Fruit fly (Drosophila melanogaster): ENCODE data around the gene GABPI.

Gene GABPI

DNA sequence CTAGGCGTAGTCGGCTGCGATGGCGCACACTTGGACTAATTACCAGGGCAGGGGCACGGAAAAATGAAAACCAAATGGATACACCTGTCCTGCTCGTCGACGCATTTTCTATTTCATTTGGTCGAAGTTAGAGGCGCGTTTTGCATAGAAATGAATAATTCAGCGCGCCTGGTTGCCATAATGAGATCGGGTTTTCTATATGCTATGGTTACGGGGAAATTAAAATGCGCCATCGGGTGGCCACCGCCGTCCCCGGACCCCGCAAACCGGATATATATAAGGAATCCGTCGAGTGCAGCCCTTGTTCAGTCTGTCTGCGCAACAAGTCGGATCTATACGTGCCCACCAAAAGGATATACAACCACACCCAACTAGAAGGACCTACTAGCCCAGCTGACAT lies 13.3 kb downstream of the GABPI start, which contains the start of gene FASN2:
Gene FASN2, plus strand, starts transcription at position 301 of the 400 bp plus-strand sequence.
- TF ChIP-seq insv (optimal IDR thresholded peaks at IDR 0.05) (no peak), h (optimal IDR thresholded peaks at IDR 0.05) (no peak), Sin3A (optimal IDR thresholded peaks at IDR 0.05) (no peak), ttk (optimal IDR thresholded peaks at IDR 0.05) (no peak), Myc (optimal IDR thresholded peaks at IDR 0.05) (no peak), psq (optimal IDR thresholded peaks at IDR 0.05) (no peak)

DNA sequence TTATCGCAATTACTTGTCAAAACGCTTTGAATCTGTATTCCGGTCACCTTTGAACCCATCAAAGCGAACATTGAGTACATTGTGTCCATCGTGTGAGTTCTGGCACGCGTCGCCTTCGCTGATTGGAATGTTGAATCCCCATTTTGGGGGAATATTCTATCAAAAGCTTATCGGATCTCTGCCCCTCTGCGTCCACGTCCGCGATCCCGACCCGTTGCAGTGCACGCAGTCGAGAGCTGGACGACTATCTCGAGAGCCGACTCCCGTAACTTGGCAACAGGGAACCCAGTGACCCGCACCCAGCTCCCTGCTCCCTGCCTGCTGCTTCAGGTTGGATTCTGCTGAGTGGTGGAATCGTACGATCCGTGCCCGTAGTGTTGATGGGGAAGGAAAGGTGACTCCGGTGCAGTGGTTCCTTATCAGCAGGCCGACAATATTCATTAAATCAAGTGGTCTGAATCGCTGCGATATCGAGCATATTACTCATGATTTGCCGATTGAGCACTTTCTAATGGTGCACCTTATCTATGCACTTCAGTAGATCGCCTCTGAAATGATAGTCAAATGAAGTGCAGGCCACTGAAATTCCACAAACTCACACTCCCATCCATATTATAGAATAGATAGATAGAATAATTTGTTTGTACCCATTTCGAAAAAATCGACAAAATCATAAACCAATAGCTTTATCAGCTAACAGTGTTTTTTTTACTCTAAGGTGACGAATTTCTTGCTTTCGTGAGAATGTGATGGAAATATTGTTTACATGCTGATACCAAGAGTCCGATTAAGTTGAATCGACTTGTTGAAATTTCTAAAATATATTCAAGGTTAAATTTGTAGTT lies 14.5 kb downstream of the GABPI start:
- TF ChIP-seq Sin3A (optimal IDR thresholded peaks at IDR 0.05) (no peak), h (optimal IDR thresholded peaks at IDR 0.05) (no peak), Myc (optimal IDR thresholded peaks at IDR 0.05) (no peak), insv (optimal IDR thresholded peaks at IDR 0.05) (no peak), ttk (optimal IDR thresholded peaks at IDR 0.05) (no peak), psq (optimal IDR thresholded peaks at IDR 0.05) (no peak)

DNA sequence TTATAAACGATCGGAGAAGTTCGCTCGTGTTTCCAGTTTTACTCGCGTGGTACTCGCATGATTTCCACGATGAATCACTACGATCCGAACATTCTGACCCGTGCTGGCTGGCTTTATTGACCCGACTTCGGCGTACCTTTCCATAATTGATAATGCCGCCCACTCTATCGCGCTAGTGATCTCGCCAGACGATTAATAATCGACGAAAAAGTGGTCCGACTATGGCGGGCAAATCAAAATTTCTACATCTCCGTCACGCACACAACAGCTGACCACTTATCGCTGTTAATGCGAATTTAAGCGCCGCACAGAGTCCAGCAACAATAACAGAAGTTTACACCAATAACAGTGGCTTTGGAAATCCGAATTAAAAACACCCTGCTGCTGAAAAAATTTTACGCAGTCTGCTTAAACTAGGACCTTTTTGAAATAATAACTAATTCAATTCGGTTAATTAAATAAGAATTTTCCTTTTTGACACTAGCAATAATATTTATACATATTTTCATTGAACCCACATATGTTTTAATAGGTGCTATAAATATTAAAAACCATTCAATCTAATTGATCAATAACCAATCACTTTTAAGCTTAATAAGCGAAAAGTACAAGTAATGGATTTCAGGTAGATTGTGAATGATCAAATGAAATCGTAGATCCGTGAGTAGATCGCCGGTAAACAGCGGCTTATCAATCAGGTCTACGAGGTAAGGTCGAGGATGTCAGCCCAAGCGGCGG lies 25.5 kb downstream of the GABPI start:
- TF ChIP-seq Sin3A (optimal IDR thresholded peaks at IDR 0.05) (no peak), Myc (optimal IDR thresholded peaks at IDR 0.05) (no peak), psq (optimal IDR thresholded peaks at IDR 0.05) (no peak), ttk (optimal IDR thresholded peaks at IDR 0.05) (no peak), insv (optimal IDR thresholded peaks at IDR 0.05) (no peak), h (optimal IDR thresholded peaks at IDR 0.05) (no peak)

DNA sequence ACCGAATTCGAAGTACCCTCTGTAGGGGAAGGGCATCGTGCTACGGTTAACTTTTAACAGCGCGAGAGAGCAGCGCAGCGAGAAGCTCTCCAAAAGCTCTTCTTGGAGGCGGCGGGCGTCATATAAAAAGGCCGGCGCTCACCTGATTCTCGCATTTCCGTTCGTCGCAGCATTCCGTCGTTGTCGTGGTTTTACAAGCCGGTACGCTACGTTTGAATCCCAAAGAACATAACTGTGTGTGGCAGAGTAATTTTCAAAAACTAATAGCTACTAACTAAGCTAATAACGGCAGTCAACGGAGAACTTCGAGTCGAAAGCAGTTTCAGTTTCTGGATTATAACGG lies 26.1 kb downstream of the GABPI start, which contains the start of gene FASN1:
Gene FASN1, plus strand, starts transcription at position 151 of the 343 bp plus-strand sequence.
- TF ChIP-seq insv (optimal IDR thresholded peaks at IDR 0.05) (no peak), Myc (optimal IDR thresholded peaks at IDR 0.05) (no peak), Sin3A (optimal IDR thresholded peaks at IDR 0.05) (no peak), h (optimal IDR thresholded peaks at IDR 0.05) (no peak), ttk (optimal IDR thresholded peaks at IDR 0.05) (no peak), psq (optimal IDR thresholded peaks at IDR 0.05) (no peak)

DNA sequence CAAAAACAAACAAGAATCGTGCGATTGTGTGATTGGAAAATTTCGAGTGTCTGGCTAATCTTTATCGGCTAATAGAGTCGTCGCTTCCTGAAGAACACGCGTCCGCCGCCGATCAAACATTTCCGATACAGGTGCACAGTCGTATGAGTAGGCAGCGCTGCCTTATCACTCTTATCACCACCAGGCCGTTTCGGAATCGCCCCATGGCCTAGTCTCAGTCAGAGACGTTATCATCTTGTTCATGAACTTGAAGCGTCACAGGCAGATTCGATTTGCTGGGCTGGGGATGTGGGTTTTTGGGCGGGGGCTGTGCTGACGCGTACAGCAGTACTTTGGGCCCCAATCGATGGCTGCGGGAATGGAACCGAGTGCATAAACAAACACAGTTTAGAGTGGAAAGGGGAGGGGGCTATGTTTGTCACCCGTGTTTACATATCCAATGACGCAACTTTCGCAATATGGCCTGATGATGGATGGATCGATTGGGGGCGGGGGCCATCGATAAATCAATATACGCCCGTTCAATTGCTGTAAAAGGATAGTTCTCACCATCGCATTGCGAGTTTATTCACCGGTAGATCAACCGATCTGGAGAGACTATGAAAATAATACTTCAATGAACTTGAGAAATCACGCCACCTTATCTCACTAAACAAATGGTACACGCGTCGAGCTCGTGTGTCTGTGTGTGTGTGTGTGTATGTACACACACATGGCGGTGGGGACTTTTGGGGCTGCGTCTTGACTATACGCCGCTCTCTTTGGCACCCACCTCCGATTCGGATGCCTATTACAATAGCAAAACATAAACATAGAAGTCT lies 27.8 kb downstream of the GABPI start:
- TF ChIP-seq insv (optimal IDR thresholded peaks at IDR 0.05) (no peak), Myc (optimal IDR thresholded peaks at IDR 0.05) (no peak), ttk (optimal IDR thresholded peaks at IDR 0.05) (no peak), h (optimal IDR thresholded peaks at IDR 0.05) (no peak), psq (optimal IDR thresholded peaks at IDR 0.05) (no peak)

DNA sequence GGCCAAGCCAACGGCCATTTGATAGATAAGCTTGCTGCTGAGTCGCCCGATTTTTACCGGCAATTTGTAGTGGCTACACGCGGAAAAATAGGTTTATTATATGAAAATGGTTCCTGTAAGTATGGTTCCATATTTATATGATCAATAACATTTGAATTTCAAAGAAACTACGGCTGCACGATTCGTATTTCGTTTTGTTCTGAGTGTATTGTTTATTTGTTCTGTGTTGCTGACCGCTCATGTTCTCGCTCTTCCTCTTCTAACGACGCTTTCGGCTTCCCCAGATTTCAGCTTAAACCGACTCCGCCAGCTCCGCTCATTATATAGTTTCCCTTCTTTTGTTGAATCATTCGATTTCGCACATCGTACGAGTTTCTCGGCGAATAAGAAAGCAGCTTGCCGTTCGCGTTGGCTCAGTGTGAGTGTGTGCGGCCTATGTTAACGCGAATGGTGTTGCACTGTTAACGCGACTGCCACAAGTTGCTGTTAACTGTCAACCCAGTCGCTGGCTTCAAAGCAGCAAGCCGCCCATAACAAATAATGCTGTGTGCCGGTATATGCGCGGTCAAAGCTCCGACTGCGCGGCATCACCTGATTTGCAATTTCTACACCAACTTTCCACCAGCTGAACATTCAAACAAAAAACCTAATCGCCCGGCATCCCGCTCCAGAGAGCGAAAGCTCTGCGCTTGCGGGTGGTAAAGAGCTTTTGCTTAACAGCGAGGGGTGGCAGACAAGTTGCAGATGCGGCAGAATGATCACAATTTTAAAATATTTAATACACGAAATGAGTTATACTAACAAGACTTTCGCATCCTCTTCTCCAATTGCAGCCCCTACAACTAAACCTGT lies 28.7 kb downstream of the GABPI start:
- TF ChIP-seq Sin3A (optimal IDR thresholded peaks at IDR 0.05) = no peak
- no peak for TF ChIP-seq insv (optimal IDR thresholded peaks at IDR 0.05)
- TF ChIP-seq psq (optimal IDR thresholded peaks at IDR 0.05) = no peak
- TF ChIP-seq Myc (optimal IDR thresholded peaks at IDR 0.05) = no peak
- no peak for TF ChIP-seq ttk (optimal IDR thresholded peaks at IDR 0.05)
- TF ChIP-seq h (optimal IDR thresholded peaks at IDR 0.05) = no peak

DNA sequence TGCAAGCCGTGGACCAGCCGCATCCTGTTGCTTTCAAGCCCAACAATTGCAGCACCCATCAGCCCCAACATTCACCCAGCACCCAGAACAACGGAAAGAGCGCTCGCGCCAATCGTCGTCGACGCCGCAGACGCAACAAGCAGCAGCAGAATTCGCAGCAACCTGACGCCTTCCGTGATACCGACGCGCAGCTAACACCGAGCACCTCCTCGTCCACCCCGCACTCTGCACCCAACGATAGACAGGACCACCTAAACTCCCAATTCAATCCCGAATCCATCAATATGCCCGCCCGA lies 29.2 kb downstream of the GABPI start:
- TF ChIP-seq Myc (optimal IDR thresholded peaks at IDR 0.05) (no peak), psq (optimal IDR thresholded peaks at IDR 0.05) (no peak), Sin3A (optimal IDR thresholded peaks at IDR 0.05) (no peak), insv (optimal IDR thresholded peaks at IDR 0.05) (no peak), ttk (optimal IDR thresholded peaks at IDR 0.05) (no peak), h (optimal IDR thresholded peaks at IDR 0.05) (no peak)

DNA sequence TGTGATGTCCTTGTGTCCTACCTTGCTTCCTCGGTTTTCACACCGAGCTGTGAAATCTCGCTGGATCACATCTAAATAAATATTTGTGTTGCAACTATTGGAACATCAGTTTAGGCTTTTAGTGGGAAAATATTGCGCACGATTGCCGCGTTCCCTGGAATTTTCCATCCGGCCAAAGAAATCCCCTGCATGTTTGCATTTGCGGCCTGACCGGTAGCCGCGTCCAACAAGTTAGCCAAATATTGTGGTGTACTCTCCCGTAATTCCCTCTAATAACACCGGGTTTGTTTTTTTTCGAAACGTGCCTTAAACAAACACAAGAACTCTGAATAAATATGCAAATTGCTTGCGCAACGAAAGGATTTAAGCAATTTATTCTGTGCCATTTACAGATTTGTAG lies 48.4 kb downstream of the GABPI start:
- TF ChIP-seq psq (optimal IDR thresholded peaks at IDR 0.05) (no peak), ttk (optimal IDR thresholded peaks at IDR 0.05) (no peak), insv (optimal IDR thresholded peaks at IDR 0.05) (no peak)
